Worm (Caenorhabditis elegans): ENCODE data around the gene T24F1.4.

DNA sequence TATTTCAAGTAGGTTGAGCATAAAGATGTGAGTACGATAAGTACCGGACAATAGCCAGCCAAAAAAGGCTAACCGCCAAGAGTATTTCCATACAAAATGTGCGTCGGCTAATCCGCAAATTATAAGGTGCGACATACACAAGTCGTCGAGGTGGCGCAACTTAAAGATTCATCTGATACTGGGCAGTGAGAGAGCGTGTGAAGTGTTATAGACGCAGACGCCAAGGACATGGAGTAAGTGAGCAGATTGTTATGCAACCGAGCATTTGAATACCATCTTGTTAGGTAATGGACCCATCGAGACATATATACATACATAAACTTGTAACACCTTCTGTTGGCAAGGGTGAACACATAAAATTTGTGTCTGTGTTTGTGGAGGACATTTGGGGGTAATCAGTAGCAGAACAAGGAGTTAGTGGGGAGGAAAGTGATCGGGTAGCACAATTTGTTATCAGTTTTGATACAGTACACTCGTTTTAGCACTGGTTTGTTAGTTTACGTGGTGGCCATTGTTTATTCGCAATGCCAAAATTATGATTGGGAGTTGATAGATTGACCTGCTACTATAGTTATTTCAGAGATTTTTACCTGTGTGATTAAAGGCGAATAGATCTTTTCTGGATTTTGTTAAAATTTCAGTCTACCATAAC lies 28.7 kb downstream of the T24F1.4 start:
- no peak for TF ChIP-seq him-1 (tag; optimal IDR thresholded peaks at IDR 0.05)
- no peak for TF ChIP-seq W03F9.2 (tag; optimal IDR thresholded peaks at IDR 0.05)

Measured in whole organism, L4/young adult.